Fruit fly (Drosophila melanogaster) whole organism, embryonic: ENCODE data around the gene CG13239.

ENCODE experiments used
- Bteb2 ChIP-seq: fragments of 200-800 bp; sonication (Bioruptor generic); optimal IDR thresholded peaks from 2 replicates; lab custom pipeline; 2016; ENCODE audit warnings: missing biosample characterization, missing genetic modification characterization
- CG10543 ChIP-seq: fragments of 200-800 bp; sonication (Bioruptor generic); optimal IDR thresholded peaks from 3 replicates; lab custom pipeline; 2017; ENCODE audit warnings: missing biosample characterization, mild to moderate bottlenecking, missing genetic modification characterization, moderate library complexity
- CG13296 ChIP-seq: fragments of 200-800 bp; sonication (Bioruptor generic); optimal IDR thresholded peaks from 3 replicates; lab custom pipeline; 2018; ENCODE audit warnings: missing biosample characterization, mild to moderate bottlenecking, missing genetic modification characterization
- CG13894 ChIP-seq: fragments of 200-800 bp; sonication (Bioruptor generic); optimal IDR thresholded peaks from 3 replicates; lab custom pipeline; 2018; ENCODE audit warnings: missing biosample characterization, mild to moderate bottlenecking, missing genetic modification characterization, moderate library complexity
- CG14441 ChIP-seq: fragments of 200-800 bp; sonication (Bioruptor generic); IDR thresholded peaks from 2 replicates; pipeline ENCODE4 v1.3.6; 2022; ENCODE audit warnings: missing biosample characterization, missing genetic modification characterization
- CG14860 ChIP-seq: fragments of 200-800 bp; sonication (Bioruptor generic); IDR thresholded peaks from 3 replicates; pipeline ENCODE4 v1.3.6; 2022; ENCODE audit warnings: missing biosample characterization, missing genetic modification characterization; ENCODE audit not compliant: partially characterized antibody
- CG14965 ChIP-seq: fragments of 200-800 bp; sonication (Bioruptor generic); optimal IDR thresholded peaks from 2 replicates; lab custom pipeline; 2016; ENCODE audit warnings: missing biosample characterization, missing genetic modification characterization, borderline replicate concordance
- CG15601 ChIP-seq: fragments of 200-800 bp; sonication (Bioruptor generic); optimal IDR thresholded peaks from 3 replicates; lab custom pipeline; 2019; ENCODE audit warnings: missing biosample characterization, mild to moderate bottlenecking, missing genetic modification characterization, moderate library complexity
- CG1603 ChIP-seq: fragments of 200-800 bp; sonication (Bioruptor generic); optimal IDR thresholded peaks from 2 replicates; lab custom pipeline; 2019; ENCODE audit warnings: missing biosample characterization, mild to moderate bottlenecking, missing genetic modification characterization, moderate library complexity
- CG17328 ChIP-seq: fragments of 200-800 bp; sonication (Bioruptor generic); IDR thresholded peaks from 2 replicates; pipeline ENCODE4 v1.3.6; 2022; ENCODE audit warnings: missing biosample characterization, missing genetic modification characterization
- CG18262 ChIP-seq: fragments of 200-800 bp; optimal IDR thresholded peaks from 3 replicates; lab custom pipeline; 2019; ENCODE audit warnings: missing biosample characterization, mild to moderate bottlenecking, missing genetic modification characterization, moderate library complexity
- CG2120 ChIP-seq: fragments of 200-800 bp; sonication (Bioruptor generic); optimal IDR thresholded peaks from 3 replicates; lab custom pipeline; 2016; ENCODE audit warnings: missing biosample characterization, missing genetic modification characterization
- CG30431 ChIP-seq: fragments of 200-800 bp; sonication (Bioruptor generic); optimal IDR thresholded peaks from 2 replicates; lab custom pipeline; 2017; ENCODE audit warnings: missing biosample characterization, missing genetic modification characterization
- CG3163 ChIP-seq: fragments of 200-800 bp; sonication (Bioruptor generic); optimal IDR thresholded peaks from 3 replicates; lab custom pipeline; 2016; ENCODE audit warnings: missing biosample characterization, missing genetic modification characterization
- CG3281 ChIP-seq: fragments of 200-800 bp; sonication (Bioruptor generic); optimal IDR thresholded peaks from 3 replicates; lab custom pipeline; 2017; ENCODE audit warnings: missing biosample characterization, mild to moderate bottlenecking, missing genetic modification characterization
- CG34376 ChIP-seq: fragments of 200-800 bp; sonication (Bioruptor generic); optimal IDR thresholded peaks from 2 replicates; lab custom pipeline; 2018; ENCODE audit warnings: missing biosample characterization, mild to moderate bottlenecking, missing genetic modification characterization
- CG42726 ChIP-seq: fragments of 200-800 bp; sonication (Bioruptor generic); IDR thresholded peaks from 2 replicates; pipeline ENCODE4 v1.3.6; 2022; ENCODE audit warnings: missing biosample characterization, missing genetic modification characterization; ENCODE audit not compliant: partially characterized antibody
- CG4282 ChIP-seq: fragments of 200-800 bp; sonication (Bioruptor generic); optimal IDR thresholded peaks from 2 replicates; lab custom pipeline; 2016; ENCODE audit warnings: missing biosample characterization, missing genetic modification characterization
- CG4328 ChIP-seq: fragments of 200-800 bp; sonication (Bioruptor generic); optimal IDR thresholded peaks from 3 replicates; lab custom pipeline; 2017; ENCODE audit warnings: missing biosample characterization, missing genetic modification reagents, missing genetic modification characterization
- CG43689 ChIP-seq: fragments of 200-800 bp; sonication (Bioruptor generic); IDR thresholded peaks from 2 replicates; pipeline ENCODE4 v1.3.6; 2022; ENCODE audit warnings: missing biosample characterization, missing genetic modification characterization
- CG4820 ChIP-seq: fragments of 200-800 bp; sonication (Bioruptor generic); optimal IDR thresholded peaks from 3 replicates; lab custom pipeline; 2016; ENCODE audit warnings: missing biosample characterization, missing genetic modification characterization
- CG6654 ChIP-seq: fragments of 200-800 bp; sonication (Bioruptor generic); optimal IDR thresholded peaks from 2 replicates; lab custom pipeline; 2017; ENCODE audit warnings: missing biosample characterization, mild to moderate bottlenecking, missing genetic modification characterization
- CG8359 ChIP-seq: fragments of 200-800 bp; sonication (Bioruptor generic); optimal IDR thresholded peaks from 2 replicates; lab custom pipeline; 2017; ENCODE audit warnings: missing biosample characterization, mild to moderate bottlenecking, missing genetic modification characterization, borderline replicate concordance
- Camta ChIP-seq: fragments of 200-800 bp; sonication (Bioruptor generic); optimal IDR thresholded peaks from 2 replicates; lab custom pipeline; 2016; ENCODE audit warnings: missing biosample characterization, missing genetic modification characterization
- Dip2 ChIP-seq: fragments of 200-800 bp; sonication (Bioruptor generic); IDR thresholded peaks from 2 replicates; pipeline ENCODE4 v1.3.6; 2022; ENCODE audit warnings: missing biosample characterization, missing genetic modification characterization
- E2f2 ChIP-seq: fragments of 200-800 bp; sonication (Bioruptor generic); IDR thresholded peaks from 2 replicates; pipeline ENCODE4 v1.3.6; 2022; ENCODE audit warnings: missing biosample characterization, missing genetic modification characterization
- Gsc ChIP-seq: fragments of 200-800 bp; sonication (Bioruptor generic); IDR thresholded peaks from 2 replicates; pipeline ENCODE4 v1.3.6; 2022; ENCODE audit warnings: missing biosample characterization, missing genetic modification characterization
- Gug ChIP-seq: fragments of 200-800 bp; sonication (Bioruptor generic); IDR thresholded peaks from 4 replicates; pipeline ENCODE4 v1.3.6; 2022; ENCODE audit warnings: missing biosample characterization, missing genetic modification characterization
- Hsf ChIP-seq: fragments of 200-800 bp; sonication (Bioruptor generic); optimal IDR thresholded peaks from 3 replicates; lab custom pipeline; 2016; ENCODE audit warnings: missing biosample characterization, missing genetic modification characterization
- MBD-R2 ChIP-seq: fragments of 200-800 bp; sonication (Bioruptor generic); IDR thresholded peaks from 2 replicates; pipeline ENCODE4 v1.3.6; 2022; ENCODE audit warnings: missing biosample characterization, missing genetic modification characterization
- MTF-1 ChIP-seq: fragments of 200-800 bp; sonication (Bioruptor generic); optimal IDR thresholded peaks from 2 replicates; lab custom pipeline; 2018; ENCODE audit warnings: missing biosample characterization, mild to moderate bottlenecking, missing genetic modification characterization, borderline replicate concordance
- Max ChIP-seq: fragments of 200-800 bp; sonication (Bioruptor generic); optimal IDR thresholded peaks from 2 replicates; lab custom pipeline; 2016; ENCODE audit warnings: missing biosample characterization, mild to moderate bottlenecking, missing genetic modification characterization
- Mes4 ChIP-seq: fragments of 200-800 bp; sonication (Bioruptor generic); optimal IDR thresholded peaks from 2 replicates; lab custom pipeline; 2016; ENCODE audit warnings: missing biosample characterization, missing genetic modification characterization
- NC2β ChIP-seq: fragments of 200-800 bp; sonication (Bioruptor generic); optimal IDR thresholded peaks from 2 replicates; lab custom pipeline; 2016; ENCODE audit warnings: missing biosample characterization, missing genetic modification characterization
- Opbp ChIP-seq: fragments of 200-800 bp; sonication (Bioruptor generic); IDR thresholded peaks from 3 replicates; pipeline ENCODE4 v1.3.6; 2022; ENCODE audit warnings: missing biosample characterization, missing genetic modification characterization; ENCODE audit not compliant: partially characterized antibody
- Sry-β ChIP-seq: fragments of 200-800 bp; sonication (Bioruptor generic); optimal IDR thresholded peaks from 2 replicates; lab custom pipeline; 2018; ENCODE audit warnings: missing biosample characterization, mild to moderate bottlenecking, missing genetic modification characterization, moderate library complexity
- Sry-δ ChIP-seq: fragments of 200-800 bp; sonication (Bioruptor generic); optimal IDR thresholded peaks from 2 replicates; lab custom pipeline; 2016; ENCODE audit warnings: missing biosample characterization, missing genetic modification characterization
- crol ChIP-seq: fragments of 200-800 bp; sonication (Bioruptor generic); IDR thresholded peaks from 2 replicates; pipeline ENCODE4 v1.3.6; 2022; ENCODE audit warnings: missing biosample characterization, missing genetic modification characterization
- crp ChIP-seq, 2 experiments: fragments of 200-800 bp; sonication (Bioruptor generic); optimal IDR thresholded peaks; 2 replicates in 1 of 2; 3 replicates in 1 of 2; lab custom pipeline; 2017; ENCODE audit warnings: missing biosample characterization in 2 of 2, missing genetic modification characterization in 2 of 2, mild to moderate bottlenecking in 1 of 2, moderate library complexity in 1 of 2
- danr ChIP-seq: fragments of 200-800 bp; sonication (Bioruptor generic); IDR thresholded peaks from 2 replicates; pipeline ENCODE4 v1.3.6; 2022; ENCODE audit warnings: missing biosample characterization, missing genetic modification characterization
- ewg ChIP-seq: fragments of 200-800 bp; sonication (Bioruptor generic); optimal IDR thresholded peaks from 3 replicates; lab custom pipeline; 2017; ENCODE audit warnings: mild to moderate bottlenecking, missing biosample characterization, missing genetic modification reagents, missing genetic modification characterization
- hth ChIP-seq: fragments of >200 bp; optimal IDR thresholded peaks from 2 replicates; lab custom pipeline; 2017; ENCODE audit warnings: inconsistent platforms
- inv ChIP-seq: fragments of 200-800 bp; sonication (Bioruptor generic); IDR thresholded peaks from 2 replicates; pipeline ENCODE4 v1.3.6; 2022; ENCODE audit warnings: missing biosample characterization, missing genetic modification characterization; ENCODE audit not compliant: partially characterized antibody
- maf-S ChIP-seq: fragments of 200-800 bp; sonication (Bioruptor generic); optimal IDR thresholded peaks from 2 replicates; lab custom pipeline; 2016; ENCODE audit warnings: missing biosample characterization, missing genetic modification characterization
- oc ChIP-seq: fragments of 200-800 bp; sonication (Bioruptor generic); optimal IDR thresholded peaks from 2 replicates; lab custom pipeline; 2018; ENCODE audit warnings: missing biosample characterization, mild to moderate bottlenecking, missing genetic modification characterization, moderate library complexity
- pfk ChIP-seq: fragments of 200-800 bp; sonication (Bioruptor generic); optimal IDR thresholded peaks from 2 replicates; lab custom pipeline; 2018; ENCODE audit warnings: missing biosample characterization, mild to moderate bottlenecking, missing genetic modification characterization, moderate library complexity
- seq ChIP-seq: fragments of 200-800 bp; sonication (Bioruptor generic); IDR thresholded peaks from 2 replicates; pipeline ENCODE4 v1.3.6; 2022; ENCODE audit warnings: missing biosample characterization, missing genetic modification characterization
- sqz ChIP-seq: fragments of 200-800 bp; sonication (Bioruptor generic); optimal IDR thresholded peaks from 3 replicates; lab custom pipeline; 2018; ENCODE audit warnings: missing biosample characterization, mild to moderate bottlenecking, missing genetic modification characterization
- sug ChIP-seq: fragments of 200-800 bp; optimal IDR thresholded peaks from 2 replicates; lab custom pipeline; 2019; ENCODE audit warnings: missing biosample characterization, mild to moderate bottlenecking, missing genetic modification characterization, moderate library complexity

The CG13239 gene

DNA sequence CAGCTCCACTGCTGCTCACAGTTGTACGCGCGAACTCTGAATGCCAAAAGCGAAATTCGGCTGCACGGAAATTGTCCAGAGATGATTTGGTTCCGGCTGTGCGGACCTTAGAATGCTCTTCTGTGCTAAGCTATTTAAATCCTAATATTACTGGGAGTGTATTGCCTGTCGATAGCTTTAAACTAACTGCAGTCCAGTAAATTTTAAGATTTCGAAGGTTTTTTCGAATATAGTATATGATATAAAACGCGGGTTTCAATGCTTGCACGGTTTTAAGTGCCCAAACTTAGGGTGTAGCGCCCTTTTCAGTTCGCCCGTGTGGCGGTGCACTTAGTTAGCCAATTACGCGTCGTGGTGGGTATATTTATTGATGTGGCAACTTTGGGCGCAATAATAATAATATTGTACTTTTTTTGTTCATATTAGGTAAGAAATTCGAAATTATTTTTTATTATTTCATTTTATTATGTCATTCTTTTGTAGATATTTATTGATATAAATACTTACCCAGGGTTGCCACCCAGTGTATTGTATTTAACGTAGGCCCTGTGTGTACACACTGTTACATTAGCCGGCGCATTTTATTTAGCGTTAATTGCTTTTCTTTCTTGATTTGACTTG lies 18.2 kb downstream of the CG13239 start, which contains the start of the genes Chro and Ssl1 (continued):
- TF ChIP-seq E2f2 (GFP tag; lab: Robert Waterston, UW) (peak; percentile 96), CG6654 (GFP tag; lab: Kevin White, UChicago) (peak; percentile 96), CG1603 (tag; lab: Kevin White, UChicago) (peak; percentile 99), CG34376 (GFP tag; lab: Kevin White, UChicago) (peak; percentile 100), Sry-β (GFP tag; lab: Kevin White, UChicago) (peak; percentile 80), CG42726 (GFP tag; lab: Robert Waterston, UW) (peak; percentile 46; the same call in 1 of the 2 replicates), MTF-1 (GFP tag; lab: Kevin White, UChicago) (peak; percentile 99), Camta (peak; percentile 100), crp (GFP tag; optimal IDR thresholded peaks at IDR 0.05; lab: Kevin White, UChicago) (peak; percentile 60 to 83), oc (tag; lab: Kevin White, UChicago) (peak; percentile 100), Gsc (GFP tag; lab: Robert Waterston, UW) (peak; percentile 100), hth (lab: Kevin White, UChicago) (no peak), CG8359 (GFP tag; lab: Kevin White, UChicago) (peak; percentile 97), CG2120 (GFP tag; lab: Kevin White, UChicago) (peak; percentile 100), maf-S (GFP tag; lab: Kevin White, UChicago) (peak; percentile 100), NC2β (GFP tag; lab: Kevin White, UChicago) (peak; percentile 100), CG43689 (GFP tag; lab: Robert Waterston, UW) (peak; percentile 99), CG3281 (GFP tag; lab: Kevin White, UChicago) (peak; percentile 99), Mes4 (GFP tag; lab: Kevin White, UChicago) (peak; percentile 100), Dip2 (GFP tag; lab: Robert Waterston, UW) (peak; percentile 84), CG3163 (GFP tag; lab: Kevin White, UChicago) (peak; percentile 97), danr (GFP tag; lab: Robert Waterston, UW) (peak; percentile 100), Opbp (peak; percentile 56; the same call in 1 of the 3 replicates), CG10543 (GFP tag; lab: Kevin White, UChicago) (peak; percentile 99), Max (GFP tag; lab: Kevin White, UChicago) (peak; percentile 100), crol (peak; percentile 93), sqz (GFP tag; lab: Kevin White, UChicago) (peak; percentile 99), CG30431 (GFP tag; lab: Kevin White, UChicago) (peak; percentile 100), Gug (GFP tag; lab: Robert Waterston, UW) (peak; percentile 100), inv (no peak), MBD-R2 (GFP tag; lab: Robert Waterston, UW) (peak; percentile 99), sug (tag; lab: Kevin White, UChicago) (peak; percentile 98), CG13296 (GFP tag; lab: Kevin White, UChicago) (peak; percentile 100), Sry-δ (peak; percentile 89), CG4820 (GFP tag; lab: Kevin White, UChicago) (peak; percentile 99), CG14965 (GFP tag; lab: Kevin White, UChicago) (peak; percentile 94), CG14860 (GFP tag; lab: Robert Waterston, UW) (0 out of 3 replicates have a peak, but pooled peaks have one; percentile 23), Bteb2 (GFP tag; lab: Kevin White, UChicago) (peak; percentile 100), ewg (peak; percentile 100), CG14441 (GFP tag; lab: Robert Waterston, UW) (peak; percentile 100), pfk (GFP tag; lab: Kevin White, UChicago) (peak; percentile 74), Hsf (GFP tag; lab: Kevin White, UChicago) (peak; percentile 100), CG15601 (peak; percentile 99), CG17328 (GFP tag; lab: Robert Waterston, UW) (peak; percentile 100), CG4328 (GFP tag; lab: Kevin White, UChicago) (peak; percentile 98), CG13894 (tag; lab: Kevin White, UChicago) (peak; percentile 99), CG18262 (peak; percentile 100), CG4282 (peak; percentile 100), seq (GFP tag; lab: Robert Waterston, UW) (peak; percentile 100)
